Worm (Caenorhabditis elegans): ENCODE results near the gene C39E9.8.
A peak's percentile ranks its signal among the peaks of the same experiment; 100 is the strongest.

C39E9.8 gene

ce11 chrIV:13089671-13090242 is 10.5 kb downstream of the C39E9.8 start:
- no peak for TF ChIP-seq zip-8 (tag; optimal IDR thresholded peaks at IDR 0.05)
- no peak for TF ChIP-seq blmp-1 (tag; optimal IDR thresholded peaks at IDR 0.05)
- peak; percentile 16 for TF ChIP-seq sptf-1 (tag; optimal IDR thresholded peaks at IDR 0.05)
- no peak for TF ChIP-seq ztf-11 (tag; optimal IDR thresholded peaks at IDR 0.05)

ce11 chrIV:13090967-13091366 is 11.7 kb downstream of the C39E9.8 start, which contains the start of gene col-132:
col-132 (minus strand) TSS chrIV:13091067.
- TF ChIP-seq pha-4 (tag; optimal IDR thresholded peaks at IDR 0.05) (no peak), ham-2 (GFP tag; optimal IDR thresholded peaks at IDR 0.05) (no peak), lsy-2 (tag; optimal IDR thresholded peaks at IDR 0.05) (no peak), lin-32 (GFP tag; optimal IDR thresholded peaks at IDR 0.05) (no peak), mls-2 (tag; optimal IDR thresholded peaks at IDR 0.05) (no peak), nhr-12 (tag; optimal IDR thresholded peaks at IDR 0.05) (no peak), ceh-43 (GFP tag; optimal IDR thresholded peaks at IDR 0.05) (no peak), snpc-4 (tag; optimal IDR thresholded peaks at IDR 0.05) (no peak), ceh-83 (GFP tag; optimal IDR thresholded peaks at IDR 0.05) (no peak), elt-1 (tag; optimal IDR thresholded peaks at IDR 0.05; ENCODE audit: borderline replicate concordance, insufficient read depth) (no peak)

ce11 chrIV:13093677-13094076 is 14.4 kb downstream of the C39E9.8 start, which contains the start of the genes prcc-1 and C39E9.12:
prcc-1 (minus strand) TSS chrIV:13093795.
C39E9.12 (plus strand) TSS chrIV:13094007.
- TF ChIP-seq cnd-1 (tag; optimal IDR thresholded peaks at IDR 0.05) = no peak
- TF ChIP-seq drap-1 (GFP tag; optimal IDR thresholded peaks at IDR 0.05) = no peak
- TF ChIP-seq blmp-1 (tag; optimal IDR thresholded peaks at IDR 0.05) = no peak
- peak; percentile 71 for TF ChIP-seq lsy-2 (tag; optimal IDR thresholded peaks at IDR 0.05)
- TF ChIP-seq mep-1 (tag; optimal IDR thresholded peaks at IDR 0.05) = peak; percentile 68
- TF ChIP-seq ceh-39 (tag; optimal IDR thresholded peaks at IDR 0.05) = peak; percentile 76
- TF ChIP-seq lin-13 (tag; optimal IDR thresholded peaks at IDR 0.05) = no peak
- no peak for TF ChIP-seq snpc-4 (tag; optimal IDR thresholded peaks at IDR 0.05)
- no peak for TF ChIP-seq nhr-12 (tag; optimal IDR thresholded peaks at IDR 0.05)
- TF ChIP-seq bed-3 (GFP tag; optimal IDR thresholded peaks at IDR 0.05) = no peak
- peak; percentile 33 for TF ChIP-seq unc-62 (GFP tag; optimal IDR thresholded peaks at IDR 0.05)
- peak; percentile 61 for TF ChIP-seq hlh-1 (tag; optimal IDR thresholded peaks at IDR 0.05)
- no peak for TF ChIP-seq nhr-76 (tag; optimal IDR thresholded peaks at IDR 0.05)
- no peak for TF ChIP-seq sptf-1 (tag; optimal IDR thresholded peaks at IDR 0.05)
- TF ChIP-seq unc-39 (tag; optimal IDR thresholded peaks at IDR 0.05) = no peak
- no peak for TF ChIP-seq ztf-11 (tag; optimal IDR thresholded peaks at IDR 0.05)
- no peak for TF ChIP-seq lin-32 (GFP tag; optimal IDR thresholded peaks at IDR 0.05)
- TF ChIP-seq flh-1 (GFP tag; optimal IDR thresholded peaks at IDR 0.05) = no peak
- no peak for TF ChIP-seq ces-1 (GFP tag; optimal IDR thresholded peaks at IDR 0.05)
- no peak for TF ChIP-seq elt-1 (tag; optimal IDR thresholded peaks at IDR 0.05; ENCODE audit: borderline replicate concordance, insufficient read depth)
- no peak for TF ChIP-seq sem-2 (GFP tag; optimal IDR thresholded peaks at IDR 0.05)
- no peak for TF ChIP-seq nhr-2 (tag; optimal IDR thresholded peaks at IDR 0.05)
- TF ChIP-seq unc-120 (tag; optimal IDR thresholded peaks at IDR 0.05; ENCODE audit: poor library complexity, severe bottlenecking) = no peak
- no peak for TF ChIP-seq elt-3 (tag; optimal IDR thresholded peaks at IDR 0.05)
- no peak for TF ChIP-seq nhr-28 (tag; optimal IDR thresholded peaks at IDR 0.05)
- no peak for TF ChIP-seq ceh-83 (GFP tag; optimal IDR thresholded peaks at IDR 0.05)
- TF ChIP-seq ham-2 (GFP tag; optimal IDR thresholded peaks at IDR 0.05) = no peak
- TF ChIP-seq nhr-237 (tag; optimal IDR thresholded peaks at IDR 0.05) = peak; percentile 70
- TF ChIP-seq pha-4 (tag; optimal IDR thresholded peaks at IDR 0.05) = peak; percentile 25
- TF ChIP-seq ceh-43 (GFP tag; optimal IDR thresholded peaks at IDR 0.05) = no peak
- TF ChIP-seq zip-8 (tag; optimal IDR thresholded peaks at IDR 0.05) = no peak
- no peak for TF ChIP-seq mab-5 (tag; optimal IDR thresholded peaks at IDR 0.05)
- TF ChIP-seq mls-2 (tag; optimal IDR thresholded peaks at IDR 0.05) = no peak
- no peak for TF ChIP-seq M03D4.4 (tag; optimal IDR thresholded peaks at IDR 0.05)
- no peak for TF ChIP-seq tbx-8 (GFP tag; optimal IDR thresholded peaks at IDR 0.05)

ce11 chrIV:13095462-13095861 is 16.2 kb downstream of the C39E9.8 start, which contains the start of gene rfc-3:
rfc-3 (plus strand) TSS chrIV:13095762.
- TF ChIP-seq pha-4 (tag; optimal IDR thresholded peaks at IDR 0.05) (no peak), nhr-76 (tag; optimal IDR thresholded peaks at IDR 0.05) (no peak), bed-3 (GFP tag; optimal IDR thresholded peaks at IDR 0.05) (no peak)

Measured in whole organism, mixed stage, embryonic.